Fruit fly (Drosophila melanogaster): ENCODE data around the gene Exo84.

The Exo84 gene

DNA sequence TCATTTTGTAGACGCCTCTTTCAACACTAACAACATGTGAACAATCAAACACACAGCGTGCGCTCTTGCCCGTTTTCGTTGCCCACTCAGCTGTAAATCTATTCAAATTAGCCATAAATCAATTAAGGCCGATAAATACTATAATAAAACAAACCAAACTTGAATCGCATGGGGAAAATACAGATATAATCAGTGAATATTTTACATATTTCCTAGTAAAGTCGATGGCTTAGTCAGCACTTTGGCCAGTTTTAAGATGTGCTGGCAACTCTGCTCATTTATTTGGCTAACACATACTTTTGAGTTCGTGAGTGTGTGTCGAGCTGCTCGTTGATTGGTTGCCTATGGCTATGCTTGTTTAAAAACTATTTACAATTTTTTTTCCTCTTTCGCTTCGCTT is 47.2 kb upstream of the Exo84 start (continued):
- TF ChIP-seq CG10366 (GFP tag; IDR thresholded peaks at IDR 0.05): no peak; the same call in 1 of the 2 replicates
- no peak for TF ChIP-seq dysf (GFP tag; IDR thresholded peaks at IDR 0.05)
- no peak for TF ChIP-seq nom (GFP tag; optimal IDR thresholded peaks at IDR 0.05)
- TF ChIP-seq CG1647 (GFP tag; optimal IDR thresholded peaks at IDR 0.05): no peak
- TF ChIP-seq crc (GFP tag; optimal IDR thresholded peaks at IDR 0.05): peak; percentile 1
- TF ChIP-seq dpn (GFP tag; optimal IDR thresholded peaks at IDR 0.05): no peak
- peak; percentile 33 for TF ChIP-seq HLH54F (GFP tag; optimal IDR thresholded peaks at IDR 0.05)
- TF ChIP-seq CHES-1-like (GFP tag; optimal IDR thresholded peaks at IDR 0.05): peak; percentile 5
- TF ChIP-seq HmgZ (tag; optimal IDR thresholded peaks at IDR 0.05): peak; percentile 3

DNA sequence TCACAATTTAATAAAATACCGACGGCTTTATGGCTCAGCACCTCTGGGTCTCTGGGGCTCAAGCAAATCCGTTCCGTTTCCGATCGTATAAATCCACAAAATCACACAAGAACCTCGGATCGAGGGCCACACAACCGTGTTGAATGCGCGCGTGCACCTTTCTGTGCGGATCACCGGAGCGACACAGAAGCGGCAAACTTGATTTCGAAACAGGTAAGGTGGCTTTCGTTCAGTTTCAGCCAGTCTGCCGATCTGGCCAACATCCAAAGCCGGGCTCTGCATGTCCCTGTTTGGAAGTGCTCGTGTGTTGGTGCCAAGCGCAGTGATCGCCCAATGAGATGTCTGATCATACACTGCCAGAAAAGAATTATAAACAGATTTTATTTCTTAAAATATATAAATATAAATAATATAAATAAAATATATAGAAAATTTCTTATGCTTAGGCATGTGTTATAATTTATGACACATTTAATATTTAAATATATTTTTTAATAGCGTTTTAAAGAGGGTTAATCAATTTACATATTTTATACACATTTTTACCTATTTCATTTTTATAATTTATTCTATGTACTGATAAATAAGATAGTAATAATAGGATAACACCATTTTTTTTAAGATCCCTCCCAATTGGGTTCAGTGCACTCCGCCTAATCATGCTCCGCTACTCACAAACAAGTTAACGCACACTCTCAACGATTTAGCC is 46.6 kb upstream of the Exo84 start, which contains the start of gene dysf:
Gene dysf, minus strand, starts transcription at position 210 of the 709 bp plus-strand sequence.
- TF ChIP-seq CG18476 (GFP tag; optimal IDR thresholded peaks at IDR 0.05) (peak; percentile 47), dan (GFP tag; IDR thresholded peaks at IDR 0.05) (no peak), stc (GFP tag; IDR thresholded peaks at IDR 0.05) (peak; percentile 45; the same call in 1 of the 2 replicates), sob (GFP tag; IDR thresholded peaks at IDR 0.05) (0 out of 2 replicates have a peak, but pooled peaks have one; percentile 25), CG6689 (GFP tag; IDR thresholded peaks at IDR 0.05) (peak; percentile 68; the same call in 1 of the 2 replicates), YL-1 (GFP tag; optimal IDR thresholded peaks at IDR 0.05) (no peak), pnt (GFP tag; optimal IDR thresholded peaks at IDR 0.05) (no peak), CG4328 (GFP tag; optimal IDR thresholded peaks at IDR 0.05) (peak; percentile 52), zen2 (GFP tag; IDR thresholded peaks at IDR 0.05; ENCODE audit: partially characterized antibody) (no peak), Eip74EF (GFP tag; optimal IDR thresholded peaks at IDR 0.05) (peak in 1 of 2 experiments; percentile 45), CG11398 (GFP tag; optimal IDR thresholded peaks at IDR 0.05) (no peak), Doc3 (GFP tag; IDR thresholded peaks at IDR 0.05; ENCODE audit: partially characterized antibody) (no peak), tx (GFP tag; optimal IDR thresholded peaks at IDR 0.05) (no peak), CG1832 (GFP tag; optimal IDR thresholded peaks at IDR 0.05) (no peak), fu2 (GFP tag; optimal IDR thresholded peaks at IDR 0.05) (no peak), hkb (optimal IDR thresholded peaks at IDR 0.05) (no peak), hkb (GFP tag; IDR thresholded peaks at IDR 0.05) (no peak), CG5953 (GFP tag; IDR thresholded peaks at IDR 0.05) (no peak), CG31441 (GFP tag; IDR thresholded peaks at IDR 0.05) (peak; percentile 90), Spps (tag; optimal IDR thresholded peaks at IDR 0.05) (peak; percentile 54), gt (GFP tag; IDR thresholded peaks at IDR 0.05) (no peak), CG11247 (GFP tag; IDR thresholded peaks at IDR 0.05) (no peak), dpn (GFP tag; optimal IDR thresholded peaks at IDR 0.05) (peak in 1 of 2 experiments; percentile 48), CG18599 (GFP tag; optimal IDR thresholded peaks at IDR 0.05) (peak; percentile 58), Poxn (GFP tag; IDR thresholded peaks at IDR 0.05) (no peak), zfh1 (GFP tag; IDR thresholded peaks at IDR 0.05) (no peak), Xbp1 (GFP tag; optimal IDR thresholded peaks at IDR 0.05) (peak; percentile 48), onecut (GFP tag; IDR thresholded peaks at IDR 0.05) (no peak), BEAF-32 (GFP tag; optimal IDR thresholded peaks at IDR 0.05) (no peak), CG2875 (GFP tag; optimal IDR thresholded peaks at IDR 0.05) (peak; percentile 51), CG17612 (GFP tag; IDR thresholded peaks at IDR 0.05) (no peak), pan (optimal IDR thresholded peaks at IDR 0.05) (no peak), pan (GFP tag; optimal IDR thresholded peaks at IDR 0.05 in 1 of 2, IDR thresholded peaks at IDR 0.05 in 1 of 2) (peak in 1 of 2 experiments; percentile 50), CG14667 (GFP tag; IDR thresholded peaks at IDR 0.05) (no peak), wor (GFP tag; IDR thresholded peaks at IDR 0.05) (peak; percentile 30; the same call in 1 of the 2 replicates), CG13775 (GFP tag; optimal IDR thresholded peaks at IDR 0.05) (peak; percentile 71), unc-4 (GFP tag; IDR thresholded peaks at IDR 0.05; ENCODE audit: partially characterized antibody) (no peak), CG1602 (GFP tag; optimal IDR thresholded peaks at IDR 0.05) (peak; percentile 60), tgo (GFP tag; IDR thresholded peaks at IDR 0.05) (peak; percentile 54), Hr78 (GFP tag; optimal IDR thresholded peaks at IDR 0.05) (peak in 1 of 2 experiments; percentile 32), toy (GFP tag; IDR thresholded peaks at IDR 0.05) (no peak)

All from whole organism, embryonic.